Worm (Caenorhabditis elegans) whole organism, early embryonic: ENCODE data around the gene nas-29.

Source experiments
- B0310.2 ChIP-seq: sonication (generic microtip); optimal IDR thresholded peaks from 2 replicates; lab custom pipeline; 2016; ENCODE audit warnings: mild to moderate bottlenecking, missing genetic modification characterization, missing compliant biosample characterization
- F13C5.2 ChIP-seq: sonication (generic microtip); optimal IDR thresholded peaks from 2 replicates; lab custom pipeline; 2017; ENCODE audit warnings: mild to moderate bottlenecking, missing genetic modification characterization, inconsistent platforms, missing compliant biosample characterization
- aly-1 ChIP-seq: sonication (generic microtip); optimal IDR thresholded peaks from 2 replicates; lab custom pipeline; 2016; ENCODE audit warnings: missing genetic modification characterization, missing compliant biosample characterization
- ama-1 ChIP-seq: fragments of 150-350 bp; optimal IDR thresholded peaks from 2 replicates; lab custom pipeline; 2014
- ceh-13 ChIP-seq: fragments of 200-800 bp; sonication (Bioruptor generic); optimal IDR thresholded peaks from 2 replicates; lab custom pipeline; 2018; ENCODE audit warnings: mild to moderate bottlenecking, missing genetic modification characterization, missing compliant biosample characterization
- ceh-36 ChIP-seq: sonication (generic microtip); optimal IDR thresholded peaks from 2 replicates; lab custom pipeline; 2016; ENCODE audit warnings: missing genetic modification characterization, inconsistent platforms, missing compliant biosample characterization
- ets-7 ChIP-seq: sonication (generic microtip); optimal IDR thresholded peaks from 2 replicates; lab custom pipeline; 2016; ENCODE audit warnings: missing genotype, missing genetic modification characterization, missing compliant biosample characterization
- hnd-1 ChIP-seq: sonication (generic microtip); optimal IDR thresholded peaks from 2 replicates; lab custom pipeline; 2016; ENCODE audit warnings: missing genetic modification characterization, missing compliant biosample characterization
- scrt-1 ChIP-seq: fragments of 200-800 bp; sonication (Bioruptor generic); IDR thresholded peaks from 2 replicates; pipeline ENCODE4 v1.3.6; 2022; ENCODE audit warnings: missing genetic modification characterization, missing compliant biosample characterization
- tbx-37 ChIP-seq: fragments of 200-800 bp; sonication (Bioruptor generic); conservative IDR thresholded peaks from 2 replicates; pipeline ENCODE4 v1.3.6; 2022; ENCODE audit warnings: missing genetic modification reagents, missing genetic modification characterization, missing compliant biosample characterization
- tra-4 ChIP-seq: sonication (generic microtip); optimal IDR thresholded peaks from 2 replicates; lab custom pipeline; 2017; ENCODE audit warnings: missing genetic modification characterization, missing compliant biosample characterization

- no peak for TF ChIP-seq hnd-1 (tag; lab: Kevin White, UChicago)
- TF ChIP-seq scrt-1 = no peak
- TF ChIP-seq ama-1 (lab: Kevin White, UChicago) = no peak
- no peak for TF ChIP-seq tbx-37 (GFP tag; lab: Robert Waterston, UW)
- no peak for TF ChIP-seq F13C5.2 (tag; lab: Kevin White, UChicago)
- TF ChIP-seq aly-1 (tag; lab: Kevin White, UChicago) = no peak
- TF ChIP-seq ceh-13 (GFP tag; lab: Kevin White, UChicago) = no peak
- TF ChIP-seq B0310.2 = no peak
- no peak for TF ChIP-seq ceh-36
- TF ChIP-seq tra-4 (tag; lab: Kevin White, UChicago) = no peak
- TF ChIP-seq ets-7 (tag; lab: Kevin White, UChicago) = no peak
These were observed 42.2 kb downstream of the nas-29 start, which contains the start of gene C04G6.6 for ce11 chrII:5099649-5100048.
